Fruit fly (Drosophila melanogaster): ENCODE results near the gene CG42304.

The CG42304 gene

DNA sequence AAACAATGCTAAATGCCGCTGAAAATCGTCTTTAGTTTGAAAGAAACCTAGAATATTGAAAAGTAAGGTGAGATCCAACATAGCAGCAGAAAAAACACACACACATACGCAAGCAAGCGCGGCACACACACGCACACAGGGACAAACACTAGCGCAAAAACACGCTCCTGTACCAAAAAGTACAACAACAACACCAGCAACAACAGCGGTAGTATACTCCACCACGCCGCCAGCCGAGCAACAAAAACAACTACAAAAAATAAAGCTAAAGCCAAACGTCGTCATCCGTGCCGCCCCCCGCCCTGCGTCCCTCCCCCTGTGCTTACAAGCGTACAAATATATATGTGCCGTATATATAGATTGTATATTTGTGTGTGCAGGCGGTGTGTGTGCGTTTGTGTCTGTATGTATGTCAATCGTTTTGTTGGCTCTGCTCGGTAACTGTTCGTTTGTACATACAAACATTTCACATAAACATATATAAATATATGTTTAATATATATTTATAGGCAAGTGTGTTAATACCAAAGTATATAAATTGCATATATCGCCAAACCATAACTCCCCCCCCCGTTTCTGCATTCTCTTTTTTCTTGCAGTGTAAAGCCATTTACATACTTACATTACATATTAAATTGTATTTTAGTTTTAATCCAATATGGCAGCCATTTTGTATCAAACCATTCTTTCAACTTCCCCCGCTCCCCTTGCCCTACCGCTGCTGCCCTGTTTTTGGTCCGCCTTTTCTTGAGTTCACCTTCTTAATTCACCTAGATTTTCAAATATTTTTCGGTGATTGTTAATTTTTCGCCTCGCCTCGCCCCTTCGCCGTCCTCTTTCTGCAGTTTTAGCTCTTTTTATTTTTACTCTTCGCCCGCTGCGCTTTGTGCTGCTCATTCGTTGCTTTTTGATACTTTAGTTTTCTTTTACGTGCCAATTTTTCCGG, 15.6 kb upstream of the CG42304 start (continued):
- TF ChIP-seq cwo (GFP tag; optimal IDR thresholded peaks at IDR 0.05) (peak; percentile 9), tgo (GFP tag; IDR thresholded peaks at IDR 0.05) (0 out of 3 replicates have a peak, but pooled peaks have one; percentile 21), ap (GFP tag; IDR thresholded peaks at IDR 0.05) (no peak), CG14441 (GFP tag; IDR thresholded peaks at IDR 0.05) (0 out of 2 replicates have a peak, but pooled peaks have one; percentile 17), Drgx (GFP tag; IDR thresholded peaks at IDR 0.05) (peak; percentile 77), chinmo (GFP tag; IDR thresholded peaks at IDR 0.05; ENCODE audit: partially characterized antibody) (peak; percentile 69; the same call in 1 of the 4 replicates), sob (GFP tag; IDR thresholded peaks at IDR 0.05) (0 out of 2 replicates have a peak, but pooled peaks have one; percentile 5), CG6272 (GFP tag; IDR thresholded peaks at IDR 0.05) (no peak), cg (GFP tag; optimal IDR thresholded peaks at IDR 0.05) (peak; percentile 86), CG12391 (tag; optimal IDR thresholded peaks at IDR 0.05) (peak; percentile 5), CG10654 (GFP tag; optimal IDR thresholded peaks at IDR 0.05) (peak; percentile 16), CG10979 (tag; optimal IDR thresholded peaks at IDR 0.05) (peak; percentile 29), phol (tag; optimal IDR thresholded peaks at IDR 0.05) (peak; percentile 73), Elba2 (GFP tag; optimal IDR thresholded peaks at IDR 0.05) (no peak), CG12659 (GFP tag; optimal IDR thresholded peaks at IDR 0.05) (peak; percentile 15), CG9797 (GFP tag; optimal IDR thresholded peaks at IDR 0.05) (no peak), ase (GFP tag; IDR thresholded peaks at IDR 0.05) (peak; percentile 29; the same call in 1 of the 3 replicates), ewg (GFP tag; optimal IDR thresholded peaks at IDR 0.05) (peak; percentile 6), Sox102F (GFP tag; optimal IDR thresholded peaks at IDR 0.05) (peak; percentile 51), Ada2b (GFP tag; IDR thresholded peaks at IDR 0.05) (0 out of 2 replicates have a peak, but pooled peaks have one; percentile 24), CG2712 (tag; optimal IDR thresholded peaks at IDR 0.05) (peak; percentile 29), CG34422 (GFP tag; IDR thresholded peaks at IDR 0.05) (peak; percentile 52; the same call in 1 of the 3 replicates), BtbVII (GFP tag; optimal IDR thresholded peaks at IDR 0.05) (peak; percentile 16), lilli (GFP tag; optimal IDR thresholded peaks at IDR 0.05) (no peak), CG17359 (tag; optimal IDR thresholded peaks at IDR 0.05) (peak; percentile 19), Antp (GFP tag; optimal IDR thresholded peaks at IDR 0.05) (no peak), Gug (GFP tag; IDR thresholded peaks at IDR 0.05) (0 out of 4 replicates have a peak, but pooled peaks have one; percentile 6), slbo (GFP tag; IDR thresholded peaks at IDR 0.05) (peak; percentile 26; the same call in 1 of the 2 replicates), Meics (GFP tag; optimal IDR thresholded peaks at IDR 0.05) (peak; percentile 30)

DNA sequence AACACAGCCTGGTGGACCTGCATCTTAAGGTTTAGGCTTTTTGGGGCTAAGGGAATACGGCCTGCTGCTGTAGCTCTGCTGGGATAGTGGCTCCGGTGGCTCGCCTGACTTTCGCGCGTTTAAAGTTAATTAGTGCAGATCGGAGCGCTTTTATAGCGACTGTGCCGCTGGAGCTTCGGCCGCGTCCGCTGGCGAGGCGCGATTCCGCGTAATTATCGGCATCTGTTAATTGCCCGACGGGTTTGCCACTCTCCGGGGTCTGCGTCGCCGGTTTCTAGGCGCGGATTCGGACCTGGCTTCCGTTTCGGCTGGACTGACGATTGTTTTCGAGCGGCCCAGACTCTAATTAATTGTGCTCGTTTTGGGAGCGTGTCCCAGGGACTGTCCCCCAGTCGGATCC, 8.6 kb upstream of the CG42304 start, which contains the start of gene CG14949:
TSS of gene CG14949 (minus strand) at position 101 of the 400 bp plus-strand sequence.
- TF ChIP-seq CG4328 (GFP tag; optimal IDR thresholded peaks at IDR 0.05): no peak
- no peak for TF ChIP-seq Sox100B (GFP tag; optimal IDR thresholded peaks at IDR 0.05)
- 0 out of 2 replicates have a peak, but pooled peaks have one; percentile 6 for TF ChIP-seq CG6272 (GFP tag; IDR thresholded peaks at IDR 0.05)
- no peak for TF ChIP-seq CG12236 (GFP tag; optimal IDR thresholded peaks at IDR 0.05)
- no peak for TF ChIP-seq Usf (GFP tag; optimal IDR thresholded peaks at IDR 0.05)
- TF ChIP-seq sens (GFP tag): no peak
- no peak for TF ChIP-seq CG12155 (GFP tag; optimal IDR thresholded peaks at IDR 0.05)
- no peak for TF ChIP-seq ase (GFP tag; IDR thresholded peaks at IDR 0.05)
- TF ChIP-seq crp (GFP tag; optimal IDR thresholded peaks at IDR 0.05): no peak
- no peak for TF ChIP-seq CG11093 (GFP tag; IDR thresholded peaks at IDR 0.05)
- TF ChIP-seq CG7963 (GFP tag; IDR thresholded peaks at IDR 0.05; ENCODE audit: partially characterized antibody): no peak
- TF ChIP-seq Hand (GFP tag; optimal IDR thresholded peaks at IDR 0.05): no peak
- TF ChIP-seq wor (GFP tag; IDR thresholded peaks at IDR 0.05): no peak
- TF ChIP-seq D (optimal IDR thresholded peaks at IDR 0.05): no peak
- TF ChIP-seq D (GFP tag; optimal IDR thresholded peaks at IDR 0.05): no peak
- no peak for TF ChIP-seq insv (GFP tag; optimal IDR thresholded peaks at IDR 0.05)
- no peak for TF ChIP-seq vvl (GFP tag; IDR thresholded peaks at IDR 0.05)
- no peak for TF ChIP-seq lov (optimal IDR thresholded peaks at IDR 0.05)
- 0 out of 3 replicates have a peak, but pooled peaks have one; percentile 16 for TF ChIP-seq lov (GFP tag; IDR thresholded peaks at IDR 0.05)
- no peak for TF ChIP-seq BtbVII (GFP tag; optimal IDR thresholded peaks at IDR 0.05)
- TF ChIP-seq CG18764 (GFP tag; optimal IDR thresholded peaks at IDR 0.05): no peak
- TF ChIP-seq Med (GFP tag): peak; percentile 1
- TF ChIP-seq CG6791 (GFP tag; IDR thresholded peaks at IDR 0.05; ENCODE audit: partially characterized antibody): no peak

Data from whole organism, embryonic.